Fruit fly (Drosophila melanogaster): ENCODE data around the gene CG18754.

The CG18754 gene

DNA sequence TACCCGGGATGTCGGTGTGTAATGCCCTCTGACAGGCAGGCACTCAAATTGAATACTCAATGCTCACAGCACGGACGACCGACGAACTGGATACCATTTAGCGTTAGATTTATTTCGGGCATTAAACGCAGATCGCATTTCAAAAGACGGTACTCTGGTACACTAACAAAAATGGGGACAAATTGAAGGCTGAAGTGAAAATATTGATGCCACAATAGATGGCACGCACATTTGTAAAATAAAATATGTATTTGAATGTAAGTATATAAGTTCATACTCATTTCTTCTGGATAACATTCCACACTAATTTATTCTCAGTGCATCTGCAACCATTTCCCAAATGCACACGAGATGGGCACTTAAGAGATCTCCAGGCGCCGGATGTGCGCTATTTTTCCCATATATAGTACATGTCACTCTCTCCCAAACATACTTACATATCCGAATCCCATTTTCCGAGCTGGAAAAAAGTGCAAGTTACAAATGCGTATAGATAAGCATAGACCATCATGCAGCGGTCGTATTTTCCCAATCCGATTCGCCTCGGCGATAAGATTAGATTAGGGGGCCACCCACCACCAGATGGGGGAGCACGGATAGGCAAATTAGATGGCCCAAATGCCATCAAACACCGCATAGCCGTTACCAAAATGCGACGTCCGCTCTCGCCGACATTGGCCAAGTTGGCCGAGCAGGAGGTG, 25.8 kb downstream of the CG18754 start, which contains the start of gene CG10301 (continued):
- TF ChIP-seq CG4328 (GFP tag; optimal IDR thresholded peaks at IDR 0.05), result no peak
- peak; percentile 63 for TF ChIP-seq CG16815 (GFP tag; optimal IDR thresholded peaks at IDR 0.05)
- TF ChIP-seq nom (GFP tag; optimal IDR thresholded peaks at IDR 0.05), result no peak
- TF ChIP-seq CG18619 (GFP tag; optimal IDR thresholded peaks at IDR 0.05), result no peak
- TF ChIP-seq ems (GFP tag; optimal IDR thresholded peaks at IDR 0.05), result peak; percentile 24
- no peak for TF ChIP-seq trh (GFP tag; optimal IDR thresholded peaks at IDR 0.05)
- no peak for TF ChIP-seq kni (GFP tag; optimal IDR thresholded peaks at IDR 0.05)
- TF ChIP-seq inv (GFP tag; IDR thresholded peaks at IDR 0.05; ENCODE audit: partially characterized antibody), result no peak
- no peak for TF ChIP-seq CG11398 (GFP tag; optimal IDR thresholded peaks at IDR 0.05)
- peak; percentile 67 for TF ChIP-seq CG10267 (tag; optimal IDR thresholded peaks at IDR 0.05)
- TF ChIP-seq trem (tag; optimal IDR thresholded peaks at IDR 0.05), result peak; percentile 49
- no peak for TF ChIP-seq grn (GFP tag; optimal IDR thresholded peaks at IDR 0.05)
- peak; percentile 68 for TF ChIP-seq Chrac-16 (GFP tag; optimal IDR thresholded peaks at IDR 0.05)
- peak; percentile 7 for TF ChIP-seq CG12236 (GFP tag; optimal IDR thresholded peaks at IDR 0.05)
- TF ChIP-seq vvl (GFP tag; IDR thresholded peaks at IDR 0.05), result peak; percentile 71
- TF ChIP-seq nmo (GFP tag; optimal IDR thresholded peaks at IDR 0.05), result peak; percentile 76
- TF ChIP-seq repo (GFP tag; optimal IDR thresholded peaks at IDR 0.05), result no peak
- TF ChIP-seq H2.0 (GFP tag; IDR thresholded peaks at IDR 0.05), result peak; percentile 56; the same call in 1 of the 2 replicates
- no peak for TF ChIP-seq HLH4C (GFP tag; IDR thresholded peaks at IDR 0.05; ENCODE audit: partially characterized antibody)
- peak; percentile 61 for TF ChIP-seq CoRest (tag; optimal IDR thresholded peaks at IDR 0.05)
- no peak for TF ChIP-seq pum (GFP tag; optimal IDR thresholded peaks at IDR 0.05)
- no peak for TF ChIP-seq CG4360 (GFP tag; IDR thresholded peaks at IDR 0.05)
- TF ChIP-seq Abd-B (GFP tag; optimal IDR thresholded peaks at IDR 0.05), result peak; percentile 43
- peak; percentile 26 for TF ChIP-seq CG17186 (GFP tag; optimal IDR thresholded peaks at IDR 0.05)
- no peak for TF ChIP-seq CG16813 (GFP tag; IDR thresholded peaks at IDR 0.05; ENCODE audit: partially characterized antibody)
- no peak for TF ChIP-seq CG3281 (GFP tag; optimal IDR thresholded peaks at IDR 0.05)
- 0 out of 2 replicates have a peak, but pooled peaks have one; percentile 38 for TF ChIP-seq aop (GFP tag; IDR thresholded peaks at IDR 0.05)
- TF ChIP-seq hth (optimal IDR thresholded peaks at IDR 0.05), result no peak
- TF ChIP-seq CG14860 (GFP tag; IDR thresholded peaks at IDR 0.05; ENCODE audit: partially characterized antibody), result no peak
- no peak for TF ChIP-seq psq (GFP tag; optimal IDR thresholded peaks at IDR 0.05)
- TF ChIP-seq CG4282 (GFP tag; optimal IDR thresholded peaks at IDR 0.05), result no peak
- TF ChIP-seq ham (GFP tag; IDR thresholded peaks at IDR 0.05), result no peak
- TF ChIP-seq HmgD (GFP tag; optimal IDR thresholded peaks at IDR 0.05), result no peak
- no peak for TF ChIP-seq Tbp (GFP tag; optimal IDR thresholded peaks at IDR 0.05)
- TF ChIP-seq nau (GFP tag; optimal IDR thresholded peaks at IDR 0.05), result peak; percentile 79
- peak; percentile 43; the same call in 1 of the 2 replicates for TF ChIP-seq HLH3B (GFP tag; IDR thresholded peaks at IDR 0.05)
- peak; percentile 20 for TF ChIP-seq ind (GFP tag; optimal IDR thresholded peaks at IDR 0.05)
- peak; percentile 39 for TF ChIP-seq Rx (GFP tag; IDR thresholded peaks at IDR 0.05)
- TF ChIP-seq danr (GFP tag; IDR thresholded peaks at IDR 0.05), result no peak
- peak; percentile 24 for TF ChIP-seq CG8290 (GFP tag; optimal IDR thresholded peaks at IDR 0.05)
- TF ChIP-seq CG8290 (tag; optimal IDR thresholded peaks at IDR 0.05), result no peak
- 0 out of 2 replicates have a peak, but pooled peaks have one; percentile 7 for TF ChIP-seq CG6272 (GFP tag; IDR thresholded peaks at IDR 0.05)
- no peak for TF ChIP-seq Dref (GFP tag; IDR thresholded peaks at IDR 0.05)
- TF ChIP-seq Camta (GFP tag; optimal IDR thresholded peaks at IDR 0.05), result peak; percentile 50
- no peak for TF ChIP-seq Doc3 (GFP tag; IDR thresholded peaks at IDR 0.05; ENCODE audit: partially characterized antibody)
- no peak for TF ChIP-seq abd-A (tag; optimal IDR thresholded peaks at IDR 0.05)
- no peak for TF ChIP-seq gce (GFP tag; IDR thresholded peaks at IDR 0.05)
- no peak for TF ChIP-seq gfzf (GFP tag; optimal IDR thresholded peaks at IDR 0.05)
- TF ChIP-seq CG9609 (GFP tag; optimal IDR thresholded peaks at IDR 0.05), result peak; percentile 6
- no peak for TF ChIP-seq Drgx (GFP tag; IDR thresholded peaks at IDR 0.05)
- TF ChIP-seq dpn (GFP tag; optimal IDR thresholded peaks at IDR 0.05), result peak; percentile 32 to 49
